Fruit fly (Drosophila melanogaster): ENCODE measurements around the gene CG14563.

Gene CG14563

DNA sequence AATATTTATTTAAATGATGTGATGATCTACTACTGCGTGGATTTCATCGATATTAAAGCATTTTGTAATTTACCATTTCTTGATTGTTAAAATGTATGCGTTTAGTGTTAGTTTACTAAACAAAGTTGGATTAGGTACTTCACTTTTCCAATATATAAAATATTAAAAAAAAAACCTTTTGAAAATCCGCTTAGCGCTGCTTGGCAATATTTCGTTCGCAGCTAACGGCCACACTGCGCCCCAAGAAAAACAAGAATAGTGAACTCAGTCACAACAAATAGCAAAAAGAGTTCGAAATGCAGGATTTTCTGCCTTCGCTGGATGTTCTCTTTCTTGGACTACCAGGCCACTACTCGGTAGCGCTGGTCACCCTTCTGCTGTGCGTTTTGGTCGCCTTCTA is 18.9 kb downstream of the CG14563 start, which contains the start of gene CG7407 (continued):
- TF ChIP-seq row (GFP tag; IDR thresholded peaks at IDR 0.05) (peak; percentile 48; the same call in 1 of the 3 replicates), wek (GFP tag; optimal IDR thresholded peaks at IDR 0.05) (peak; percentile 6), en (GFP tag; optimal IDR thresholded peaks at IDR 0.05) (no peak), sens (GFP tag) (peak; percentile 61), CG4617 (GFP tag; optimal IDR thresholded peaks at IDR 0.05; ENCODE audit: borderline replicate concordance) (peak; percentile 27), gsb-n (tag; optimal IDR thresholded peaks at IDR 0.05) (no peak), Taf1 (GFP tag; IDR thresholded peaks at IDR 0.05) (no peak), Lim3 (GFP tag; IDR thresholded peaks at IDR 0.05) (no peak), CG3995 (GFP tag; optimal IDR thresholded peaks at IDR 0.05) (peak; percentile 78), eve (GFP tag; optimal IDR thresholded peaks at IDR 0.05) (no peak), nom (GFP tag; optimal IDR thresholded peaks at IDR 0.05) (peak; percentile 19), E2f2 (GFP tag; IDR thresholded peaks at IDR 0.05) (peak; percentile 65)

- TF ChIP-seq CG10366 (GFP tag; IDR thresholded peaks at IDR 0.05): peak; percentile 32; the same call in 1 of the 2 replicates
- peak; percentile 15 for TF ChIP-seq repo (GFP tag; optimal IDR thresholded peaks at IDR 0.05)
- TF ChIP-seq CG11398 (GFP tag; optimal IDR thresholded peaks at IDR 0.05): peak; percentile 13
- peak; percentile 44 for TF ChIP-seq CG12659 (GFP tag; optimal IDR thresholded peaks at IDR 0.05)
- TF ChIP-seq lola (GFP tag; optimal IDR thresholded peaks at IDR 0.05): peak in 1 of 3 experiments; percentile 19
- TF ChIP-seq CG5245 (GFP tag; optimal IDR thresholded peaks at IDR 0.05): peak; percentile 6
- no peak for TF ChIP-seq cas (GFP tag; IDR thresholded peaks at IDR 0.05)
- TF ChIP-seq CG6254 (GFP tag; optimal IDR thresholded peaks at IDR 0.05): peak; percentile 76
- TF ChIP-seq sens (GFP tag): peak; percentile 86
- TF ChIP-seq onecut (GFP tag; IDR thresholded peaks at IDR 0.05): no peak
- TF ChIP-seq CG5180 (GFP tag; optimal IDR thresholded peaks at IDR 0.05): no peak
- no peak for TF ChIP-seq CG15601 (tag; optimal IDR thresholded peaks at IDR 0.05)
- TF ChIP-seq Bteb2 (GFP tag; optimal IDR thresholded peaks at IDR 0.05): no peak
- TF ChIP-seq CG4617 (GFP tag; optimal IDR thresholded peaks at IDR 0.05; ENCODE audit: borderline replicate concordance): peak; percentile 57
- peak; percentile 10 for TF ChIP-seq CG3163 (GFP tag; optimal IDR thresholded peaks at IDR 0.05)
- TF ChIP-seq Xbp1 (GFP tag; optimal IDR thresholded peaks at IDR 0.05): peak; percentile 51
- peak; percentile 32 for TF ChIP-seq CG7786 (GFP tag; optimal IDR thresholded peaks at IDR 0.05)
- TF ChIP-seq pho (GFP tag; optimal IDR thresholded peaks at IDR 0.05): no peak
- TF ChIP-seq wek (GFP tag; optimal IDR thresholded peaks at IDR 0.05): peak; percentile 97
- TF ChIP-seq Six4 (GFP tag; optimal IDR thresholded peaks at IDR 0.05): peak; percentile 47
- no peak for TF ChIP-seq rib (GFP tag; IDR thresholded peaks at IDR 0.05)
- 0 out of 2 replicates have a peak, but pooled peaks have one; percentile 41 for TF ChIP-seq CG1024 (GFP tag; IDR thresholded peaks at IDR 0.05)
- no peak for TF ChIP-seq CG17359 (tag; optimal IDR thresholded peaks at IDR 0.05)
- no peak for TF ChIP-seq Ets65A (GFP tag)
- TF ChIP-seq CrebB (tag; optimal IDR thresholded peaks at IDR 0.05): peak; percentile 2
- peak; percentile 51 for TF ChIP-seq CG10267 (tag; optimal IDR thresholded peaks at IDR 0.05)
- peak; percentile 1 for TF ChIP-seq pum (GFP tag; optimal IDR thresholded peaks at IDR 0.05)
- TF ChIP-seq NfI (GFP tag; optimal IDR thresholded peaks at IDR 0.05): no peak
- peak; percentile 60 for TF ChIP-seq CG2120 (GFP tag; optimal IDR thresholded peaks at IDR 0.05)
- TF ChIP-seq zen (tag; optimal IDR thresholded peaks at IDR 0.05): peak; percentile 19
- TF ChIP-seq Jarid2 (GFP tag; optimal IDR thresholded peaks at IDR 0.05): no peak
- peak; percentile 22 for TF ChIP-seq Dek (tag; optimal IDR thresholded peaks at IDR 0.05)
- TF ChIP-seq CG11247 (GFP tag; IDR thresholded peaks at IDR 0.05): peak; percentile 24; the same call in 1 of the 2 replicates
- TF ChIP-seq Xrp1 (GFP tag; IDR thresholded peaks at IDR 0.05): 0 out of 2 replicates have a peak, but pooled peaks have one; percentile 16
- TF ChIP-seq CG3995 (GFP tag; optimal IDR thresholded peaks at IDR 0.05): peak; percentile 97
- peak; percentile 74; the same call in 2 of the 3 replicates for TF ChIP-seq CG2199 (GFP tag; IDR thresholded peaks at IDR 0.05)
- peak; percentile 53 for TF ChIP-seq Antp (GFP tag; optimal IDR thresholded peaks at IDR 0.05)
- no peak for TF ChIP-seq CG7963 (GFP tag; IDR thresholded peaks at IDR 0.05; ENCODE audit: partially characterized antibody)
- TF ChIP-seq fd64A (GFP tag; optimal IDR thresholded peaks at IDR 0.05): no peak
- TF ChIP-seq CG10321 (GFP tag; IDR thresholded peaks at IDR 0.05): 0 out of 2 replicates have a peak, but pooled peaks have one; percentile 20
- TF ChIP-seq pzg (GFP tag; optimal IDR thresholded peaks at IDR 0.05): peak; percentile 66
These were observed 20.4 kb downstream of the CG14563 start, which contains the start of gene CycH for dm6 chr3L:21821780-21822179. TSS of gene CycH (plus strand) at chr3L:21821997.

All from whole organism, embryonic.